Fruit fly (Drosophila melanogaster) whole organism, embryonic: ENCODE data around the gene CG3123.

ENCODE experiments used
- ATbp ChIP-seq: fragments of 200-800 bp; sonication (Bioruptor generic); optimal IDR thresholded peaks from 2 replicates; lab custom pipeline; 2017; ENCODE audit warnings: missing biosample characterization, mild to moderate bottlenecking, missing genetic modification characterization, missing genetic modification reagents
- Aef1 ChIP-seq: fragments of 200-800 bp; sonication (Bioruptor generic); IDR thresholded peaks from 3 replicates; pipeline ENCODE4 v1.3.6; 2022; ENCODE audit warnings: missing biosample characterization, missing genetic modification characterization
- Atf-2 ChIP-seq: fragments of 200-800 bp; sonication (Bioruptor generic); optimal IDR thresholded peaks from 2 replicates; lab custom pipeline; 2016; ENCODE audit warnings: missing biosample characterization, missing genetic modification characterization
- BEAF-32 ChIP-seq: fragments of 200-800 bp; sonication (Bioruptor generic); optimal IDR thresholded peaks from 3 replicates; lab custom pipeline; 2017; ENCODE audit warnings: missing biosample characterization, missing genetic modification characterization, mild to moderate bottlenecking, moderate library complexity, missing genetic modification reagents
- C15 ChIP-seq: fragments of 200-800 bp; sonication (Bioruptor generic); IDR thresholded peaks from 3 replicates; pipeline ENCODE4 v1.3.6; 2022; ENCODE audit warnings: missing biosample characterization, missing genetic modification characterization
- CG10543 ChIP-seq: fragments of 200-800 bp; sonication (Bioruptor generic); optimal IDR thresholded peaks from 3 replicates; lab custom pipeline; 2017; ENCODE audit warnings: missing biosample characterization, mild to moderate bottlenecking, missing genetic modification characterization, moderate library complexity
- CG10565 ChIP-seq: fragments of 200-800 bp; sonication (Bioruptor generic); optimal IDR thresholded peaks from 3 replicates; lab custom pipeline; 2016; ENCODE audit warnings: missing biosample characterization, mild to moderate bottlenecking, missing genetic modification characterization
- CG10654 ChIP-seq: fragments of 200-800 bp; sonication (Bioruptor generic); optimal IDR thresholded peaks from 2 replicates; lab custom pipeline; 2016; ENCODE audit warnings: missing biosample characterization, missing genetic modification characterization
- CG11398 ChIP-seq: fragments of 200-800 bp; sonication (Bioruptor generic); optimal IDR thresholded peaks from 2 replicates; lab custom pipeline; 2016; ENCODE audit warnings: missing biosample characterization, missing genetic modification characterization
- CG11560 ChIP-seq: fragments of 200-800 bp; sonication (Bioruptor generic); IDR thresholded peaks from 3 replicates; pipeline ENCODE4 v1.3.6; 2022; ENCODE audit warnings: missing biosample characterization, missing genetic modification characterization
- CG11723 ChIP-seq: fragments of 200-800 bp; sonication (Bioruptor generic); optimal IDR thresholded peaks from 2 replicates; lab custom pipeline; 2017; ENCODE audit warnings: missing biosample characterization, mild to moderate bottlenecking, missing genetic modification characterization
- CG12744 ChIP-seq: fragments of 200-800 bp; sonication (Bioruptor generic); optimal IDR thresholded peaks from 2 replicates; lab custom pipeline; 2016; ENCODE audit warnings: missing biosample characterization, missing genetic modification characterization
- CG13123 ChIP-seq: fragments of 200-800 bp; sonication (Bioruptor generic); optimal IDR thresholded peaks from 2 replicates; lab custom pipeline; 2016; ENCODE audit warnings: missing biosample characterization, missing genetic modification characterization
- CG17186 ChIP-seq: fragments of 200-800 bp; sonication (Bioruptor generic); optimal IDR thresholded peaks from 3 replicates; lab custom pipeline; 2017; ENCODE audit warnings: missing biosample characterization, missing genetic modification reagents, missing genetic modification characterization
- CG1832 ChIP-seq: fragments of 200-800 bp; sonication (Bioruptor generic); optimal IDR thresholded peaks from 2 replicates; lab custom pipeline; 2017; ENCODE audit warnings: missing biosample characterization, mild to moderate bottlenecking, missing genetic modification characterization, inconsistent platforms
- CG31365 ChIP-seq: fragments of 200-800 bp; sonication (Bioruptor generic); optimal IDR thresholded peaks from 2 replicates; lab custom pipeline; 2018; ENCODE audit warnings: missing biosample characterization, mild to moderate bottlenecking, missing genetic modification characterization
- CG34224 ChIP-seq: fragments of 200-800 bp; sonication (Bioruptor generic); IDR thresholded peaks from 3 replicates; pipeline ENCODE4 v1.3.6; 2022; ENCODE audit warnings: missing biosample characterization, missing genetic modification characterization; ENCODE audit not compliant: partially characterized antibody
- CG3726 ChIP-seq: fragments of 200-800 bp; sonication (Bioruptor generic); IDR thresholded peaks from 3 replicates; pipeline ENCODE4, ENCODE4 v1.3.6; 2022; ENCODE audit warnings: missing biosample characterization, missing genetic modification characterization
- CG4360 ChIP-seq: fragments of 200-800 bp; sonication (Bioruptor generic); IDR thresholded peaks from 2 replicates; pipeline ENCODE4 v1.3.6; 2022; ENCODE audit warnings: missing biosample characterization, missing genetic modification characterization
- CG4617 ChIP-seq: fragments of 200-800 bp; sonication (Bioruptor generic); optimal IDR thresholded peaks from 3 replicates; lab custom pipeline; 2016; ENCODE audit warnings: missing biosample characterization, missing genetic modification characterization, borderline replicate concordance
- CG5180 ChIP-seq: fragments of 200-800 bp; sonication (Bioruptor generic); optimal IDR thresholded peaks from 3 replicates; lab custom pipeline; 2017; ENCODE audit warnings: missing biosample characterization, missing genetic modification characterization, mild to moderate bottlenecking, moderate library complexity, missing genetic modification reagents
- CG6254 ChIP-seq: fragments of 200-800 bp; sonication (Bioruptor generic); optimal IDR thresholded peaks from 3 replicates; lab custom pipeline; 2017; ENCODE audit warnings: mild to moderate bottlenecking, missing biosample characterization, missing genetic modification reagents, missing genetic modification characterization
- CG6813 ChIP-seq: fragments of 200-800 bp; sonication (Bioruptor generic); optimal IDR thresholded peaks from 2 replicates; lab custom pipeline; 2017; ENCODE audit warnings: missing biosample characterization, missing genetic modification characterization, mild to moderate bottlenecking, moderate library complexity, missing genetic modification reagents
- CG7928 ChIP-seq: fragments of 200-800 bp; sonication (Bioruptor generic); optimal IDR thresholded peaks from 2 replicates; lab custom pipeline; 2017; ENCODE audit warnings: missing biosample characterization, mild to moderate bottlenecking, missing genetic modification characterization
- CG8359 ChIP-seq: fragments of 200-800 bp; sonication (Bioruptor generic); optimal IDR thresholded peaks from 2 replicates; lab custom pipeline; 2017; ENCODE audit warnings: missing biosample characterization, mild to moderate bottlenecking, missing genetic modification characterization, borderline replicate concordance
- CG8478 ChIP-seq: fragments of >200 bp; optimal IDR thresholded peaks from 2 replicates; lab custom pipeline; 2018
- CG8765 ChIP-seq: fragments of 200-800 bp; sonication (Bioruptor generic); IDR thresholded peaks from 2 replicates; pipeline ENCODE4 v1.3.6; 2022; ENCODE audit warnings: missing biosample characterization, missing genetic modification characterization
- CkIIα-i1 ChIP-seq: fragments of 200-800 bp; sonication (Bioruptor generic); IDR thresholded peaks from 2 replicates; pipeline ENCODE4 v1.3.6; 2022; ENCODE audit warnings: missing biosample characterization, missing genetic modification characterization
- Dp ChIP-seq: fragments of 200-800 bp; sonication (Bioruptor generic); optimal IDR thresholded peaks from 2 replicates; lab custom pipeline; 2018; ENCODE audit warnings: missing biosample characterization, mild to moderate bottlenecking, missing genetic modification characterization, moderate library complexity
- E2f1 ChIP-seq: fragments of 200-800 bp; sonication (Bioruptor generic); IDR thresholded peaks from 2 replicates; pipeline ENCODE4 v1.3.6; 2022; ENCODE audit warnings: missing biosample characterization, missing genetic modification characterization
- E2f2 ChIP-seq: fragments of 200-800 bp; sonication (Bioruptor generic); IDR thresholded peaks from 2 replicates; pipeline ENCODE4 v1.3.6; 2022; ENCODE audit warnings: missing biosample characterization, missing genetic modification characterization
- Poxn ChIP-seq: fragments of 200-800 bp; sonication (Bioruptor generic); IDR thresholded peaks from 2 replicates; pipeline ENCODE4 v1.3.6; 2022; ENCODE audit warnings: missing biosample characterization, missing genetic modification characterization
- Ssrp ChIP-seq: fragments of 200-800 bp; sonication (Bioruptor generic); optimal IDR thresholded peaks from 2 replicates; lab custom pipeline; 2018; ENCODE audit warnings: missing biosample characterization, mild to moderate bottlenecking, missing genetic modification characterization, moderate library complexity
- Usf ChIP-seq: fragments of 200-800 bp; sonication (Bioruptor generic); optimal IDR thresholded peaks from 2 replicates; lab custom pipeline; 2017; ENCODE audit warnings: missing genotype, missing biosample characterization, missing genetic modification characterization
- ato ChIP-seq: fragments of 200-800 bp; sonication (Bioruptor generic); IDR thresholded peaks from 2 replicates; pipeline ENCODE4 v1.3.6; 2022; ENCODE audit warnings: missing biosample characterization, missing genetic modification characterization; ENCODE audit not compliant: partially characterized antibody
- chm ChIP-seq: fragments of 200-800 bp; sonication (Bioruptor generic); IDR thresholded peaks from 2 replicates; pipeline ENCODE4 v1.3.6; 2022; ENCODE audit warnings: missing biosample characterization, missing genetic modification characterization
- crp ChIP-seq, 2 experiments: fragments of 200-800 bp; sonication (Bioruptor generic); optimal IDR thresholded peaks; 2 replicates in 1 of 2; 3 replicates in 1 of 2; lab custom pipeline; 2017; ENCODE audit warnings: missing biosample characterization in 2 of 2, missing genetic modification characterization in 2 of 2, mild to moderate bottlenecking in 1 of 2, moderate library complexity in 1 of 2
- ewg ChIP-seq: fragments of 200-800 bp; sonication (Bioruptor generic); optimal IDR thresholded peaks from 3 replicates; lab custom pipeline; 2017; ENCODE audit warnings: mild to moderate bottlenecking, missing biosample characterization, missing genetic modification reagents, missing genetic modification characterization
- grau ChIP-seq: fragments of 200-800 bp; optimal IDR thresholded peaks from 3 replicates; lab custom pipeline; 2019; ENCODE audit warnings: missing biosample characterization, mild to moderate bottlenecking, missing genetic modification characterization, moderate library complexity
- hbn ChIP-seq: fragments of 200-800 bp; sonication (Bioruptor generic); IDR thresholded peaks from 2 replicates; pipeline ENCODE4 v1.3.6; 2022; ENCODE audit warnings: missing biosample characterization, missing genetic modification characterization; ENCODE audit not compliant: partially characterized antibody
- kay ChIP-seq: fragments of 200-800 bp; sonication (Bioruptor generic); optimal IDR thresholded peaks from 2 replicates; lab custom pipeline; 2016; ENCODE audit warnings: missing biosample characterization, missing genetic modification characterization
- pzg ChIP-seq: fragments of 200-800 bp; sonication (Bioruptor generic); optimal IDR thresholded peaks from 3 replicates; lab custom pipeline; 2018; ENCODE audit warnings: missing biosample characterization, mild to moderate bottlenecking, missing genetic modification characterization, moderate library complexity
- run ChIP-seq: fragments of 200-800 bp; sonication (Bioruptor generic); optimal IDR thresholded peaks from 3 replicates; lab custom pipeline; 2018; ENCODE audit warnings: missing biosample characterization, mild to moderate bottlenecking, missing genetic modification characterization
- seq ChIP-seq: fragments of 200-800 bp; sonication (Bioruptor generic); IDR thresholded peaks from 2 replicates; pipeline ENCODE4 v1.3.6; 2022; ENCODE audit warnings: missing biosample characterization, missing genetic modification characterization

Gene CG3123

dm6 chr2L:2829637-2830340 lies 4.5 kb upstream of the CG3123 start, which contains the start of gene Duox (continued):
- no peak for TF ChIP-seq CG6254 (GFP tag; lab: Kevin White, UChicago)
- TF ChIP-seq Usf (GFP tag; lab: Kevin White, UChicago), result no peak
- no peak for TF ChIP-seq Aef1 (GFP tag; lab: Robert Waterston, UW)
- TF ChIP-seq hbn, result no peak
- no peak for TF ChIP-seq run (tag; lab: Kevin White, UChicago)
- no peak for TF ChIP-seq ATbp (GFP tag; lab: Kevin White, UChicago)
- TF ChIP-seq CG1832 (GFP tag; lab: Kevin White, UChicago), result peak; percentile 20
- TF ChIP-seq CG34224 (GFP tag; lab: Robert Waterston, UW), result 0 out of 3 replicates have a peak, but pooled peaks have one; percentile 15
- peak; percentile 90 for TF ChIP-seq CG5180
- no peak for TF ChIP-seq CkIIα-i1 (GFP tag; lab: Robert Waterston, UW)

- TF ChIP-seq Atf-2 (GFP tag; lab: Kevin White, UChicago), result no peak
- no peak for TF ChIP-seq CG11398 (GFP tag; lab: Kevin White, UChicago)
- TF ChIP-seq crp (GFP tag; optimal IDR thresholded peaks at IDR 0.05; lab: Kevin White, UChicago), result peak in 1 of 2 experiments; percentile 70
- peak; percentile 42; the same call in 1 of the 2 replicates for TF ChIP-seq seq (GFP tag; lab: Robert Waterston, UW)
- no peak for TF ChIP-seq ato
- peak; percentile 15 for TF ChIP-seq pzg
- no peak for TF ChIP-seq Poxn
- peak; percentile 100 for TF ChIP-seq ewg (GFP tag; lab: Kevin White, UChicago)
- TF ChIP-seq grau (tag; lab: Kevin White, UChicago), result no peak
- no peak for TF ChIP-seq CG11723 (GFP tag; lab: Kevin White, UChicago)
- no peak for TF ChIP-seq CG10543 (GFP tag; lab: Kevin White, UChicago)
- TF ChIP-seq Dp, result peak; percentile 70
- no peak for TF ChIP-seq CG10565 (GFP tag; lab: Kevin White, UChicago)
- peak; percentile 75 for TF ChIP-seq E2f2 (GFP tag; lab: Robert Waterston, UW)
- no peak for TF ChIP-seq CG3726
- TF ChIP-seq CG8765 (GFP tag; lab: Robert Waterston, UW), result no peak
- peak; percentile 94 for TF ChIP-seq CG31365
- TF ChIP-seq, all 482 proteins: peak for 7
Observed at dm6 chr2L:2815673-2816072, 9.6 kb downstream of the CG3123 start, which contains the start of gene G6P. G6P (minus strand) TSS chr2L:2815760.

- TF ChIP-seq CG6813 (GFP tag; lab: Kevin White, UChicago) (no peak), CG4360 (GFP tag; lab: Robert Waterston, UW) (no peak), kay (GFP tag; lab: Kevin White, UChicago) (no peak), BEAF-32 (GFP tag; lab: Kevin White, UChicago) (no peak), Ssrp (tag; lab: Kevin White, UChicago) (no peak), E2f1 (GFP tag; lab: Robert Waterston, UW) (no peak), CG8478 (lab: Kevin White, UChicago) (no peak), CG12744 (no peak), CkIIα-i1 (GFP tag; lab: Robert Waterston, UW) (no peak), CG10654 (no peak), CG7928 (no peak), chm (GFP tag; lab: Robert Waterston, UW) (no peak), C15 (GFP tag; lab: Robert Waterston, UW) (no peak), CG17186 (GFP tag; lab: Kevin White, UChicago) (no peak), CG13123 (GFP tag; lab: Kevin White, UChicago) (no peak), CG8359 (no peak), CG4617 (no peak), CG11723 (GFP tag; lab: Kevin White, UChicago) (no peak), CG11560 (no peak), E2f2 (GFP tag; lab: Robert Waterston, UW) (no peak)
Observed at dm6 chr2L:2812137-2812536, 13.2 kb downstream of the CG3123 start, which contains the start of gene CG2964. CG2964 (plus strand) TSS chr2L:2812437.
